Fruit fly (Drosophila melanogaster) Kc167 (cell line): ENCODE results near the gene CG2924.

Experiments
- Myc ChIP-seq: fragments of >200 bp; optimal IDR thresholded peaks from 2 replicates; lab custom pipeline; 2017; ENCODE audit warnings: missing external identifiers
- h ChIP-seq: fragments of >200 bp; optimal IDR thresholded peaks from 3 replicates; lab custom pipeline; 2018; ENCODE audit warnings: missing external identifiers
- psq ChIP-seq: fragments of >200 bp; optimal IDR thresholded peaks from 2 replicates; lab custom pipeline; 2017; ENCODE audit warnings: missing external identifiers

- TF ChIP-seq h (lab: Kevin White, UChicago) (no peak), psq (no peak), Myc (lab: Kevin White, UChicago) (no peak)
Observed at dm6 chrX:2242897-2243296, 27.7 kb downstream of the CG2924 start.
